Worm (Caenorhabditis elegans) whole organism, midembryonic: Measurements from ENCODE around the gene sdz-8.

Source experiments
- flt-1 ChIP-seq: fragments of 200-800 bp; sonication (Bioruptor generic); IDR thresholded peaks from 2 replicates; pipeline ENCODE4 v1.3.6; 2022; ENCODE audit warnings: missing genetic modification characterization, missing compliant biosample characterization
- klf-2 ChIP-seq: fragments of 200-800 bp; sonication (Bioruptor generic); conservative IDR thresholded peaks from 2 replicates; pipeline ENCODE4 v1.3.6; 2022; ENCODE audit warnings: missing genetic modification reagents, missing genetic modification characterization, missing compliant biosample characterization
- tab-1 ChIP-seq: fragments of 200-800 bp; sonication (Bioruptor generic); IDR thresholded peaks from 2 replicates; pipeline ENCODE4 v1.3.6; 2022; ENCODE audit warnings: missing genetic modification characterization, missing compliant biosample characterization
- ztf-23 ChIP-seq: fragments of 200-800 bp; sonication (Bioruptor generic); IDR thresholded peaks from 2 replicates; pipeline ENCODE4 v1.3.6; 2022; ENCODE audit warnings: missing genetic modification reagents, missing genetic modification characterization, missing compliant biosample characterization

DNA sequence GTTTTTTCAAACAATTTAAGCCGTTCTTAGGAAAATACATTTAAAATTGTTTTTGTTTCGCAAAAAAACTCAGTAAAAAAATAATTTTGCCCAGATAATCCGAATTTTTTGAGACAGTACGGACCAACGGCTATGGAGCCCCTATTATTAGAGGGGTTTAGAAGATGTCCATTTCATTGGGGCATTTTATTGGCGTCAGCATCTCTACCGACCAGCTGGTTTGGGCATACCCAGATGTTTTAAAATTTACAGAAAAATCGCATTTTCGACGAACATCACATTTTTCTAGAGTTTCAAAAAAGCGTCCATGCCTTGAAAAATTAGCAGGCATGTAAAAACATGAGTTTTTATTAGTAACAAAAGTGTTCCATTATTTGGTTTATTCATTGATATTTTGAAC lies 25.3 kb upstream of the sdz-8 start:
- 0 out of 2 replicates have a peak, but pooled peaks have one; percentile 29 for TF ChIP-seq ztf-23 (GFP tag; lab: Robert Waterston, UW)
- peak; percentile 33; the same call in 1 of the 2 replicates for TF ChIP-seq flt-1
- TF ChIP-seq tab-1 (GFP tag; lab: Robert Waterston, UW), result no peak
- no peak for TF ChIP-seq klf-2 (GFP tag; lab: Robert Waterston, UW)
